Worm (Caenorhabditis elegans): Measurements from ENCODE around the gene F54F7.6.

The F54F7.6 gene

DNA sequence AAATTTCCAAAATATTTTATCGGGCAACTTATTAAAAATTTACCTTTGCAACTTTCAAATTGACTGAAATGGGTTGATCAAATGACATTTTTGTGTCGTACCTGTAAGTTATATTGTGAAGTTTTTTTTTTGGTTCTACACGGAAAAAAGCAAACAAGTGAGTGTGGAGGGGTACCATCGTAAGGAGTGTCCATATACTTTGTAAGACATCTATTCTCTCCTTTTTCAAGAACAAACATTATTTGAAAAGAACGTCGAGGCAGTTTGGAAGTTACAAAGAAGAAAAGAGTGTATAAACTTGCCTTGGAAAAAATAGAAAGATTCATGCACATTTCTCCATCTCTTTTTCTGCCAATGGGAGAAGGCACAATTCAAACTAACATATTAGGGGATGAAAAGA lies 27.8 kb upstream of the F54F7.6 start, which contains the start of gene taf-7.1:
TSS of gene taf-7.1 (minus strand) at position 101 of the 400 bp plus-strand sequence.
- TF ChIP-seq tbx-2 (tag; optimal IDR thresholded peaks at IDR 0.05), result no peak
- no peak for TF ChIP-seq ama-1 (optimal IDR thresholded peaks at IDR 0.05)
- TF ChIP-seq zag-1 (tag; optimal IDR thresholded peaks at IDR 0.05), result no peak
- TF ChIP-seq ZK546.5 (tag; optimal IDR thresholded peaks at IDR 0.05), result no peak
- no peak for TF ChIP-seq eor-1 (tag; optimal IDR thresholded peaks at IDR 0.05)

DNA sequence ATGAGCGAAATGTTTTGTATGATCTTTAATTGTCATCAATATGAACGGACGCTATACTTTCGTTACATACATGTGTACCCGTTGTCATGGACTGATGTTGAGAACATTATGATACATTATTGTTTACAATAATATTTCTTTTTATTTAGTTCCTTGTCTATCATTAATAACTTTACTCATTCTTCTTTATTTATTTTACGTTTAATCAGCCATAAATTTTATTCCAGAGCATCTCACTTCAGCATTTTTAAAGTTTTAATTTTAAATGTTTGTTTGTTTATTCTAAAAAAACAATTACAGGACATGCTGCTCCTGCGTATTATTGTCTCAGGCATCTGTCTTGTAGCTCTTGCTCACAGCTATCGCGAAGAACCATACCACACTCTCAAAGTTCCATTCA lies 21.8 kb upstream of the F54F7.6 start, which contains the start of gene F54F7.2:
TSS of gene F54F7.2 (plus strand) at position 301 of the 400 bp plus-strand sequence.
- no peak for TF ChIP-seq elt-1 (tag; optimal IDR thresholded peaks at IDR 0.05)
- no peak for TF ChIP-seq tbx-2 (tag; optimal IDR thresholded peaks at IDR 0.05)
- no peak for TF ChIP-seq pqm-1 (tag; optimal IDR thresholded peaks at IDR 0.05)
- no peak for TF ChIP-seq ceh-9 (tag; optimal IDR thresholded peaks at IDR 0.05)
- no peak for TF ChIP-seq nhr-43 (tag; optimal IDR thresholded peaks at IDR 0.05; ENCODE audit: poor library complexity, severe bottlenecking)

DNA sequence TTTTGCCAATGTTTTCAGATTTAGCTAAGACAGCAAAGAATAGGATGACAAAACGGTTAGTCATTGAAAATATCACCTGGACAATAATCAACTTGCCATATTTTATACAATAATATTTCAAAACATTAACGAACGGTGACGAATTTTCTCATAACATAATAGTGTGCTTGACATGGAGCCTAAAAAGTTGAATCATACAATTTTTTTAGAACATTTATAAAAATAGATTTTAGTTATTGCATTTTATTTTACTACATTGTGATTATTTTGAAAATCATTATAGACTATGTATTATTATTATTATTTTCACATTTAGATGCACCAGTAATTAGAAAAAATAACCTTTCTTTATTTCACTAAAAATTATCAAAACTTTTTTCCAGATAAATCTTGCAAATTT lies 16.6 kb upstream of the F54F7.6 start, which contains the start of gene F54F7.9:
TSS of gene F54F7.9 (minus strand) at position 101 of the 400 bp plus-strand sequence.
- TF ChIP-seq ztf-11 (tag; optimal IDR thresholded peaks at IDR 0.05) (no peak), jun-1 (tag; optimal IDR thresholded peaks at IDR 0.05) (no peak), ceh-28 (tag; optimal IDR thresholded peaks at IDR 0.05) (no peak), mdl-1 (tag; optimal IDR thresholded peaks at IDR 0.05) (no peak), nhr-43 (tag; optimal IDR thresholded peaks at IDR 0.05; ENCODE audit: poor library complexity, severe bottlenecking) (no peak), lin-15B (tag; optimal IDR thresholded peaks at IDR 0.05) (no peak), nhr-76 (tag; optimal IDR thresholded peaks at IDR 0.05) (no peak), ceh-16 (tag; optimal IDR thresholded peaks at IDR 0.05) (no peak), nfya-1 (tag; optimal IDR thresholded peaks at IDR 0.05; ENCODE audit: insufficient read depth) (no peak), ztf-4 (tag; optimal IDR thresholded peaks at IDR 0.05) (no peak), nhr-12 (tag; optimal IDR thresholded peaks at IDR 0.05) (no peak)

DNA sequence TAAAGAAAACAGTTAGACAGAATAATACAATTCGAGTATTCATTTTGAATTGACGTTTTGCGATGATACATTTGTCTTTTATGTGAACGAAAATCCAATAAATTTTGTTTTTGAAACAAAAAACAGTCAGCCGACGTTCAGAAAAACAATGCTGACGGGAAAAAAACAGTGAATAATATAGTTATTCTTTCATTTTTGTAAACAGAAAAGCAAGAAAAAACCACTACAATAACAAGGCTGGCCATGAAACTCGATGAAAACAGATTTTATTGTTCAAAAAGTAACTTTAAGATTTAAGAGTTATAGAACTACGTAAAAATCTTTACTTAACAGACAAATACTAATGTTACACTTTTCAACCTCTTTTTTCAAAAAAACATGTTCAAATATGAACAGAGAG lies 15.1 kb upstream of the F54F7.6 start, which contains the start of gene F54F7.3:
TSS of gene F54F7.3 (minus strand) at position 101 of the 400 bp plus-strand sequence.
- TF ChIP-seq ztf-4 (tag; optimal IDR thresholded peaks at IDR 0.05), result no peak
- no peak for TF ChIP-seq hmg-11 (tag; optimal IDR thresholded peaks at IDR 0.05)
- TF ChIP-seq lin-39 (tag; optimal IDR thresholded peaks at IDR 0.05), result no peak
- TF ChIP-seq eor-1 (tag; optimal IDR thresholded peaks at IDR 0.05), result no peak
- TF ChIP-seq daf-12 (tag; optimal IDR thresholded peaks at IDR 0.05), result no peak
- no peak for TF ChIP-seq tbx-2 (tag; optimal IDR thresholded peaks at IDR 0.05)
- no peak for TF ChIP-seq ZK546.5 (tag; optimal IDR thresholded peaks at IDR 0.05)
- no peak for TF ChIP-seq ceh-16 (tag; optimal IDR thresholded peaks at IDR 0.05)
- TF ChIP-seq nhr-12 (tag; optimal IDR thresholded peaks at IDR 0.05), result no peak
- TF ChIP-seq ztf-11 (tag; optimal IDR thresholded peaks at IDR 0.05), result no peak
- TF ChIP-seq lsy-12 (tag; optimal IDR thresholded peaks at IDR 0.05), result no peak
- no peak for TF ChIP-seq nhr-25 (tag; optimal IDR thresholded peaks at IDR 0.05)
- no peak for TF ChIP-seq R02D3.7 (tag; optimal IDR thresholded peaks at IDR 0.05)
- TF ChIP-seq elt-2 (tag; optimal IDR thresholded peaks at IDR 0.05), result no peak
- TF ChIP-seq nhr-11 (tag; optimal IDR thresholded peaks at IDR 0.05), result no peak
- TF ChIP-seq nhr-67 (tag; optimal IDR thresholded peaks at IDR 0.05), result no peak
- no peak for TF ChIP-seq snpc-4 (tag; optimal IDR thresholded peaks at IDR 0.05)
- no peak for TF ChIP-seq nhr-77 (tag; optimal IDR thresholded peaks at IDR 0.05)
- TF ChIP-seq nhr-23 (tag; optimal IDR thresholded peaks at IDR 0.05), result no peak
- TF ChIP-seq ceh-28 (tag; optimal IDR thresholded peaks at IDR 0.05), result no peak

DNA sequence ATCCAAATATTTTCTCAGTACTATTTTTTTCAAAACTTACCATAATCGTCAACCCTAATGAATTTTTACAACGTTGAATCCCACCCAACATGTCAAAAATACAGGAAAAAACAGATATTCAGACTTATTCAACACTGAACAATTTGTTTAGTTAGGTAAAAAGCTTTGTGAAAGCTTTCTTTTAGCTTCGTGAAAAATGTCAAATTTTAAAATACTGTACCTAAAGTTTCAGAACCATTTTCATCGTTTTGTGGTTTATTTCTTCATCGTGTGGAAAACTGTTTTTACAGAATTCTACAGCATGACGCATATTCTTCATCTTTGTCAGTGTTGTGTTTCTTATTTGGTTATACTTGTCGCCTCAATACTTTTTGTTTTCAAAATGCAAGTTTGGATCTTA lies 14.6 kb upstream of the F54F7.6 start, which contains the start of gene F54F7.14:
TSS of gene F54F7.14 (plus strand) at position 301 of the 400 bp plus-strand sequence.
- TF ChIP-seq nhr-67 (tag; optimal IDR thresholded peaks at IDR 0.05), result no peak
- no peak for TF ChIP-seq sea-2 (GFP tag; optimal IDR thresholded peaks at IDR 0.05)
- no peak for TF ChIP-seq ztf-11 (tag; optimal IDR thresholded peaks at IDR 0.05)
- TF ChIP-seq lin-15B (tag; optimal IDR thresholded peaks at IDR 0.05), result no peak
- no peak for TF ChIP-seq nhr-11 (tag; optimal IDR thresholded peaks at IDR 0.05)
- TF ChIP-seq pha-4 (tag; optimal IDR thresholded peaks at IDR 0.05), result no peak
- TF ChIP-seq pqm-1 (tag; optimal IDR thresholded peaks at IDR 0.05), result no peak
- no peak for TF ChIP-seq nhr-28 (tag; optimal IDR thresholded peaks at IDR 0.05)
- no peak for TF ChIP-seq aly-2 (tag; optimal IDR thresholded peaks at IDR 0.05)
- TF ChIP-seq fkh-2 (tag; optimal IDR thresholded peaks at IDR 0.05), result no peak
- TF ChIP-seq mml-1 (tag; optimal IDR thresholded peaks at IDR 0.05), result no peak
- no peak for TF ChIP-seq daf-12 (tag; optimal IDR thresholded peaks at IDR 0.05)
